Fruit fly (Drosophila melanogaster): ENCODE results near the gene CG13877.

CG13877 gene

DNA sequence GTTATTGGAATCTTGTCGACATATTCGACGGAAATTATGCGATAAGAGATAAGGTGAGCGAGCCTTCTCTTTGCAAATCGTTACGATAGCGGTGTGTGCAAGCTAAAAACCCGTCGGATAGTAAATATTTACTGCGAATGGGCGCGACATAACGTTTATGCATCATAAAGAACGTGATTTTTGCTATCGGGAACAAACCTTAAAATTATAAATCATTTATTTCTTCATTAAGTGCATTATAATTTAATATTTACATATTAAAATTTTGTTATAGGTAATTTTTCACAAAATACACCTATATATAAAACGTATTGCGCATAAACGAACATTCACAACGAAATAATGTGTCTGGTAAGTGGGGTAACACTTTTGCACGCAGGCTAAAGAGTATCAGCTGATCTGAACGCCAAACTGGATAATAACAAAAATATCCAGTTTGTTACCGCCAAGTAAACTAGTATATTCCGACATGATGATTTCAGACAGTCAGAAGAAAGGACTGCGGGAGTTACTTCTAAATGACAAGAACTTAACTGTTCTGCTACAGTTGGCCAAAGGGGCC lies 12.1 kb upstream of the CG13877 start, which contains the start of the genes Gk1 and CG13876:
Gene Gk1, minus strand, starts transcription at position 122 of the 562 bp plus-strand sequence.
Gene CG13876, plus strand, starts transcription at position 412 of the 562 bp plus-strand sequence.
- TF ChIP-seq CG8478 (optimal IDR thresholded peaks at IDR 0.05) = no peak
- TF ChIP-seq CTCF (optimal IDR thresholded peaks at IDR 0.05) = no peak

DNA sequence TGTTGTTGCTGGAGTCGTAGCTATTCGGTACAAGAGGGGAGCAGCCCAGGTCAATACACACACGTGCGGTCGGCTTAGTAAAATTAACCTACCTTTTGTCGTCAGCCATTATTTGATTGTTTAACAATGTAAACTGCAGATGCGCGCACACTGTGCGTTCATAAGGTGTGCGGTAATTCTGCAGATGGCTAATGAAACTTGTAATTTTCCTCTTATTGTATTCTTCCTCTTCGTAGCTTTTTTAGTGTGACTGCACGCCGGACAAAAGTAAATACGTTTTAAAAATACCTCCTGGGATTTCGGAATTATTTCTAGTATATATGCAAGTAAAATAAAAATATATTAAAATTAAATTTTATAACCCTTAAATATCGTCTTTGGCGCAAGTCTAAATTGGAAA lies 6.7 kb upstream of the CG13877 start, which contains the start of gene Prp4k:
Gene Prp4k, minus strand, starts transcription at position 258 of the 400 bp plus-strand sequence.
- no peak for TF ChIP-seq CTCF (optimal IDR thresholded peaks at IDR 0.05)
- no peak for TF ChIP-seq CG8478 (optimal IDR thresholded peaks at IDR 0.05)

DNA sequence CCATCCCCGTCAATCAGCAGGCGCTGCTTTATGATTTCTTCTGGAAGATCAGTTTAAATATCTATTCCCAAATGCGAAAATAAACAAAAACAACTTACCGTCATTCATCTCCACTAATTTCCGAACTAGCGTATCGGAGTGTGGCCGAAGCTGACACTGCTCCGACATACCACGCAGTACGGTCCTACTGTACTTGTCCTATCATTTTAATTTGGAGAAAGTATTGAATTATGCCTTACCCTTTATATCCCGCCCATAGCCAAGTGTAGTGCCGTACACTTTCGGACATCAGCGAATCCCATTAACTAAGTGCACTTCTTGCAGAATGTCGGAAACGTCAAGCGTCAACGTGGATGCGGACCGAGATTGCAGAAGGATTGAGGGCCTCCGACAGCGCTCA lies 5.3 kb upstream of the CG13877 start, which contains the start of the genes thoc7 and Dis3l2:
Gene thoc7, minus strand, starts transcription at position 168 of the 400 bp plus-strand sequence.
Gene Dis3l2, plus strand, starts transcription at position 190 of the 400 bp plus-strand sequence.
- no peak for TF ChIP-seq CTCF (optimal IDR thresholded peaks at IDR 0.05)
- TF ChIP-seq CG8478 (optimal IDR thresholded peaks at IDR 0.05) = no peak

DNA sequence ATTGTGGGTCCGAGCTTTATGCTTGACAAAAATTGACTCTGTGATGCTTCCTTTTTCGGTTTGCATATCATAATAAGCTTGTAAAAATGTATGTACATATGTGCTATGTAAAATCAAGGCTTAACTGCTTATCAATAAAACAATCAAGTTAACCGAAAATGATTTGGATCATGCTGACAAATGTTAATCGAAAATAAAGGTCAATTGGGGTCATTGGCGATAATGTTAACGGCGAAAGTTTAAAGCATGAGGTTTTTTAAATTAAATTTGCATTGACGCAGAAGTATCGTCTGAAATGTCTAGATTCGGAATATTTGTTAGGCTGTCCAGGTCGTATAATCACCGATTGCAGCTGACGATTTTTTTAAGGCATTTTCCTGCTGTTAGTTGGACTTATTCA lies 1.5 kb upstream of the CG13877 start, which contains the start of gene Kaz1-ORFB:
Gene Kaz1-ORFB, plus strand, starts transcription at position 301 of the 400 bp plus-strand sequence.
- TF ChIP-seq CTCF (optimal IDR thresholded peaks at IDR 0.05) = no peak
- no peak for TF ChIP-seq CG8478 (optimal IDR thresholded peaks at IDR 0.05)

DNA sequence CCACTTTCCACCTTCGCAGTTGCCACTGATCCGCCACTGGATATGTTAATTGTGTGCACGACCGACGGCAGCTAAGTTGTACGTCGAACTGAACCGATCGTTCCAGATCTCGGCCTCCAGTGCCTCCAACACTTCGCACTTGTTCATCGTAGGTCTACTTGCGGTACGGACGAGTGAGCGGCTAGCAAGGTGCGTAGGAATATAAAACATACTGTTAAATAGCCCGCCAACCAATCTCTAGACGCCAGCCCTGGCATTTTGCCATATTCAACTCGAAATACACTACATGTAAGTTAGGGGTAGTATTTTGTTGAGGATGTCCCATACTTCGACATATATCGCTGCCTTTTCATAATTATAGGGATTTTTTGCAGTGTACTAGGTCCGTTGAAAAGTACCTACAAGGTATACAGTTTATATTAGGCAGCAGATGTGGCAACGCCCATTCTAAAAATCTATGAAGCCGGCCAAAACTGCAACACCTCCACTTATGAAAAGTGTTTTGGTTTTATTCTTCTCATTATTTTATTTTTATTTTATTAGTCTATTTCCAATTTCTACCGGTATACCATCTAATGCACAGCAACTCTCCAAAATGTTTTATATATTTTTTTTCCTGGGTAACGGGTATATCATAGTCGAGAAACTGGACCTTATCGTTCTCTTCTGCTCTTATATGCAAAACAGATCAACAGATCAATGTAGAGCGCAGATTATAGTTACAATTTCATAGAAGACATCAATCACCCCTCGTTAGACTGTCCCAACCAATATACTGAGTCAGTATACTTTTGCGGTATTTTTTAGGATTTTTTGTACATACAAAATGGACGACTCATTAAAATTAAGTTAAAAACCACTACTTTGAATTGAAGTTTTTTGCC lies 5.4 kb downstream of the CG13877 start, which contains the start of the genes pyx and CG33229:
Gene pyx, minus strand, starts transcription at position 51 of the 884 bp plus-strand sequence.
Gene CG33229, plus strand, starts transcription at position 834 of the 884 bp plus-strand sequence.
- TF ChIP-seq CTCF (optimal IDR thresholded peaks at IDR 0.05) = no peak
- no peak for TF ChIP-seq CG8478 (optimal IDR thresholded peaks at IDR 0.05)

DNA sequence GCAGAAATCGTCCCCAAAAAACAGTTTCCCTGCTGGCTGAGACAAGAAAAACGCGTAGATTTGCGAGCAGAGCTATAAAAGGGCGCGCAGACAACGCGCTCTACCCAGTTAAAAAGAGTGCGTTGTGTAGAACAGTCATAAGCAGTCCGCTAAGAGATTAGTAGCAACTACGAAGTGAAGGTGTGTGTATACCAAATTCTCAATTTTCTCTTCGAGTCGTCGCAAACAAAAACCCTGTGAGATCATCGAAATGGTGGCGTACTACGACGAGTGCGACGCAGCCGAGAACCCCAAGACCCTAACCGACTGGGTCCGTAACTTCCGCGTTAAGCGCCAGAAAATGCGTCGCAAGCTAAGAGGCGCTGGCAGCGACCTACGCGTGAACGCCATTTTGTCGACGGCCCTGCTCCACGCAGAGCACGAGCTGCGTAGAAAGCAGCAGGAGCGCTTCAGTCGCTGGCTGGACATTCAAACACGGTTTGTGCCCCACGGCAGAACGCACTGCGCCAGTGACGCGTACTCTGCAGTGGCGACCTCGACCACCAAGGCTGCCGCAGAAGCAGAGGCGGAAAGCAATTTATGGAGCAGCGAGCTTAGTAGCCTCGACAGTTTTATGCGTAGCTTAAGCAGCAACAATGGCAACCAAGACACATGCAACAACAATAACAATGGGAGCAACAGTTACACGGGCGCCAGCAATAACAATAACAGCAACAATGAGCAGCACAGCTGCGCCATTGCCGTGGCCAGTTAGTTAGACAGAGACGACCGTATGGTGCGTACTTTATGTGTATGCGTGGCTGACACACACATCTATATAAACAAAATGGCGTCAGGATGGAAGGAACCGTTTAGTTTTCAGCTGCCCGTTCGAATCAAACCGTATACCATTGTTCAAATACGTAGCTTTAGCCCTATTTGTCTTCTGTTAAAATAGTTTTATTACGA lies 6.4 kb downstream of the CG13877 start:
- TF ChIP-seq CTCF (optimal IDR thresholded peaks at IDR 0.05) (no peak), CG8478 (optimal IDR thresholded peaks at IDR 0.05) (no peak)

DNA sequence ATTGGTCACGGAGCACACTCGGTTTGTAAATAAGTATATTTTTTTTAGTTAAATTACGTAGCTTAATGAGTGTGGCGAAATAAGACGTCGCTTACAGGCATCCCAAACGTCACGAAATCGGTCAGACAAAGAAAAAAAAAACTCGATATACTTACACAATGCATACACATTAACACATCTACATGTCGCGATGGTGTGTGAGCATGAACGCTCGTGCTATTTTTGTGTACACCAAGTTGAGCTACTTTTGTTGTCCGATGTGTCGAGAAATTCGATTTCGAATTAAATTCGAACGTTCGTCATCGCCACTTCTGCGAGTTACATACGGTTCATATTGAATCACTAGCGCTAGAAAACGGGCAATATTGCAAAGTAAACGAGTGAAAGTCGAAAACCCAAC lies 7.3 kb downstream of the CG13877 start:
- no peak for TF ChIP-seq CTCF (optimal IDR thresholded peaks at IDR 0.05)
- TF ChIP-seq CG8478 (optimal IDR thresholded peaks at IDR 0.05) = no peak

DNA sequence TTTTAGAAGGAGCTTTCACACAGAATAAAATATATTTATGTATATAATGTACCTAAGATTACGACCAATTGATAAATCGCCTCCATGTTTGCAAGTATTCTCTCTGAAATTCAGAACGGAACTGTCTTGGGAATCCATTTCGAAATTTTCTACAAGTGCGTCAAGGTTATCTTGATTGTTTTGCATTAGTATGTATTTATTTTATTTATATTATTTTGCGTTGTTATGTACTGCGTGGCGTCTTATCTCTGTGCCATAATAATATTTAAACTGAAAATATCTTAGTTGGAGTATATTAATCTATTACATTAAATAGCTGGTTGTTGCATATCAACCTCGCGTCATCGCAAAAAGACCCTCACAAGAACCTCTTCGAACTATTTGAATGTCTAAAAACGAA lies 13.6 kb downstream of the CG13877 start, which contains the start of gene CG42846:
Gene CG42846, minus strand, starts transcription at position 101 of the 400 bp plus-strand sequence.
- TF ChIP-seq CTCF (optimal IDR thresholded peaks at IDR 0.05) (no peak), CG8478 (optimal IDR thresholded peaks at IDR 0.05) (no peak)

DNA sequence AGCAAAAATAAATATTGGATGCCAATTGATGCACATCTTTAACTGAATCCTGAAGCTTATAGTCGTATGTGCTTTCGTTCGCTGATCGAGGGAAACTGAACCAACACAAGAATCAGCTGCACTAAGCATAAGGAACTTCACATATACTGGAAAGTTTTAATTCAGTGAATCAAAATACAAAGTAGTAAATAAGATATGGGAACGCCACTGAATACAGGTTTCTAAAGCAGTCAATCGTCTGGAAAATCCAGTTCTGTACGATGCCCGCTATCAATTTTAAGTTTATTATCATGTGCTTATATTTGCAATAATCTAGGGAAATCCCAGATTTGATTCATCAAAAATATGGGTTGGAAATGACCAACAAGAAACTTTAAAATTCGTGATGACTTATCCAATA lies 14.4 kb downstream of the CG13877 start, which contains the start of gene CG34454:
Gene CG34454, minus strand, starts transcription at position 84 of the 400 bp plus-strand sequence.
- no peak for TF ChIP-seq CG8478 (optimal IDR thresholded peaks at IDR 0.05)
- TF ChIP-seq CTCF (optimal IDR thresholded peaks at IDR 0.05) = no peak

DNA sequence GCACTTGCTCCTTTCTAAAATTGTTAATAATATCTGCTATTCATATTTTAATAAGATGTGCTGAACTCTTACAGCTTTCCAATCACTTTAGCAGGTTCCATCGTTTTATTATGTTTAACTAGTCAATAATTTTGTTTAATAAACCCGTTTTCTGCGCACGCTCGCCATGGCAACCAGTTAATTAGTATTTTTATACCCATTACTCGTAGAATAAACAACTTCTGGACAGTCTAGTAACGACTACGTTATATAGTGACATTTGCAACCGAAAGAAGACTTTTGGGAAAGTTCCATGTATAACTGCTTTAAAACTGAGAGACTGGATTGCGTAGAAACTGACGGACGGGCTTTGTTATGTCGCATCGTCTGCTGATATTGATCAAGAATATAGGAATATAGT lies 15.4 kb downstream of the CG13877 start, which contains the start of gene CG34453:
Gene CG34453, minus strand, starts transcription at position 101 of the 400 bp plus-strand sequence.
- no peak for TF ChIP-seq CG8478 (optimal IDR thresholded peaks at IDR 0.05)

DNA sequence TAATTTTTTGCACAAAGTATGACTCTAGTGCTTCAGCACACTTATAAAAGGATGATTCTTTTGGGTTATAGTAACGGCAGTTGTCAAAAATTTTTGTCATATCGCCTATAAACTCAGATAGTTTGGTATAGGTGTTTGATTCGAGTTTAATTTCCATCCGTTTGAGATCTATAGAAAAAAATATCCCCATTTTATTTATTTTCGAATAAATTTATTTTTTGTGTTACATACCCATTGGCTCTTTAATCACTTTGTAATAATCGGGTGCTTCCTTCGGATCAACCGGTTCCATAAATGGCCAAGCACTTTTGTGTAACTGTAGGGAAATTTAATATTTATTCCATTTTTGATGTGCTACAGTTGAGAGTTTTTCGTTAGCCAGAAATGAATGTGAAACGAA lies 16.5 kb downstream of the CG13877 start:
- TF ChIP-seq CG8478 (optimal IDR thresholded peaks at IDR 0.05) = no peak

DNA sequence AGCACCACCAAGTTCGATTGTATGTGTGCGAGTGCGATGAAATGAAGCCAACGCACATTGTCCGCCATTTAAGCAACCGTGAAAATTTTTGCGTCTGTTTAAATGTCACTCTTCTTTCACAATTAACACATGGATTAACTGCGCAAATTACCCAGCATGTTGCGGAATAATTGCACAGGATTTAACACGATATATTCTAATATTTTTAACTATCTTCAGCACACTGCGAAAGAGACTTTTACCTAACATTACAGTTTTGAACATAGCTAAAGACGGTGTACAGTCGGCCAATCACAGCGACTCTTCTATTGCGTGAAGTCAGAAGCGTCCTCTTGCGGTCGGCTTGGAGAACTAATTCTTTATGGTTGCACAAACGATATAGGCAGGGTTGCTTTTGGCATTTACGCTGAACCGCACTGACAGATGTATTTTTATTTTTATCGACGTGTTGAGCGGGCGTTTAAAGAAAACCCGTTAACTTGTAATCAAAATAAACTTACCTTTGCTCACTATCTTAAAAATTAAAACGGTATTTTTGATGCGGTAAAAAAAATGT lies 28.9 kb downstream of the CG13877 start:
- TF ChIP-seq CTCF (optimal IDR thresholded peaks at IDR 0.05) (peak; percentile 96 to 97), CG8478 (optimal IDR thresholded peaks at IDR 0.05) (no peak)

DNA sequence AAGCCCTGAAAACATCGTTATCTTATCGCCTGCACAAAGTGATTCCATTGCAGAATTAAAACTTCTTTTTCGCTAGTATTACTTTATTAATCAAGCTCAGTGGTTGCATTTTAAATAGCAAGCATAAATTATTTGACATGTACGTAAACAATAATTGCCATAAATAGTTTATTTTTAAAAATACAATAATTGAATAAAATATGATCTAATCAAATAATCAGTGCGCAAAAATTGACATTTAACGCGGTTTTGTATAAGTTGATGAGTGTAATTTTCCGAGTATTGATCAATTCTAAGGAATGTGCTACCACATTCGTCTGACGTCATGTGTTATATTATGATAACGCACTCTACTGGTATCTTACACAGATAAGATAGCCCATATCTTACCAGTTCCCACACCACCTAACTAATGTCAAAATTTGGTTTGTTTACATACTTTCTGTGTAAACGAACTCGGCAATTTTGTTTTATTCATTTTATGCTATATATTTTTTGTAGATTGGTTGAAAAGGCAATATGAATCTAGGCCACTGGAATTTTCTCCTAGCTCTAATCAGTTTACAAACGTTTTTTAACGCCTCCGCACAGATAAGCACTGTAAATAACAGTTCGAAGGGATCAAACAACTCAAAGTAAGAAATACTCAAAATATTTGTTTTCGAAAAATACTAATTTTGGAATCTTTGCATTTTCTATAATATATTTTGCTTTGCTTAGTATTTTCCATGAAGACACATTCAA lies 29.8 kb downstream of the CG13877 start, which contains the start of gene mthl14:
Gene mthl14, plus strand, starts transcription at position 10 of the 744 bp plus-strand sequence.
- TF ChIP-seq CG8478 (optimal IDR thresholded peaks at IDR 0.05) = no peak
- TF ChIP-seq CTCF (optimal IDR thresholded peaks at IDR 0.05) = no peak

Data from S2 (cell line).